Fruit fly (Drosophila melanogaster): ENCODE results near the gene Ca-alpha1T.

The Ca-alpha1T gene

dm6 chrX:6179428-6179827 lies 12.9 kb downstream of the Ca-alpha1T start (continued):
- TF ChIP-seq CG6854 (GFP tag; optimal IDR thresholded peaks at IDR 0.05): no peak
- no peak for TF ChIP-seq CG8319 (GFP tag; optimal IDR thresholded peaks at IDR 0.05)
- TF ChIP-seq Eip75B (GFP tag; optimal IDR thresholded peaks at IDR 0.05): no peak
- no peak for TF ChIP-seq CG1621 (tag; optimal IDR thresholded peaks at IDR 0.05)
- TF ChIP-seq OdsH (GFP tag; optimal IDR thresholded peaks at IDR 0.05): peak; percentile 9
- peak; percentile 45 for TF ChIP-seq Gug (GFP tag; IDR thresholded peaks at IDR 0.05)
- TF ChIP-seq Blimp-1 (GFP tag; optimal IDR thresholded peaks at IDR 0.05): no peak
- no peak for TF ChIP-seq net (GFP tag; optimal IDR thresholded peaks at IDR 0.05)
- no peak for TF ChIP-seq Smox (GFP tag; optimal IDR thresholded peaks at IDR 0.05)
- TF ChIP-seq topi (GFP tag; optimal IDR thresholded peaks at IDR 0.05): no peak
- TF ChIP-seq CG6792 (GFP tag; optimal IDR thresholded peaks at IDR 0.05): no peak

DNA sequence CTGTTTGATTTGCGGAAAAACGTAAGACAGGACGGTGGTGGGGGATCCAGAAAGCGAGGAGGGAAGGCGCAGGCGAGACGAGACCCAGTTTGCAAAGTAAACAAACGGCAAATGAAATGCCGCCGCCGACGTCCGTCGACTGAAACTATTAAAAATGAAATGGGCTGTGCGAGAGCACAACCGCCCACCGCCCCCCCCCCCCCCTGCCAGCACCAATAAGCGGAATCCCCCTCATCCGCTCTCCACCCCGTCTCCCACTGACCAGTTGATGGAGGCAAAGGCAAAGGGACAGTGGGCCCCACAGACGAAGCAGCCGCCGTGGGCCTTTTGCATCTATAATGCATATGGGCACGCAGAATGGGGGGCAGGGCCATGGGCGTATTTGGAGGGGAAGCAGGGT lies 25.5 kb downstream of the Ca-alpha1T start:
- TF ChIP-seq CG10669 (GFP tag; optimal IDR thresholded peaks at IDR 0.05): no peak
- no peak for TF ChIP-seq Sox14 (GFP tag; optimal IDR thresholded peaks at IDR 0.05)
- no peak for TF ChIP-seq CG10631 (GFP tag; optimal IDR thresholded peaks at IDR 0.05)
- no peak for TF ChIP-seq vri (GFP tag; optimal IDR thresholded peaks at IDR 0.05)
- TF ChIP-seq CG7368 (GFP tag; optimal IDR thresholded peaks at IDR 0.05): no peak
- no peak for TF ChIP-seq CG32006 (GFP tag; optimal IDR thresholded peaks at IDR 0.05)
- TF ChIP-seq CG8319 (GFP tag; optimal IDR thresholded peaks at IDR 0.05): no peak
- no peak for TF ChIP-seq Hr4 (GFP tag; optimal IDR thresholded peaks at IDR 0.05)
- TF ChIP-seq fkh (GFP tag; optimal IDR thresholded peaks at IDR 0.05): no peak
- no peak for TF ChIP-seq Gug (GFP tag; IDR thresholded peaks at IDR 0.05)
- no peak for TF ChIP-seq CG9139 (GFP tag; optimal IDR thresholded peaks at IDR 0.05)

dm6 chrX:6151919-6152318 lies 40.4 kb downstream of the Ca-alpha1T start:
- TF ChIP-seq topi (GFP tag; optimal IDR thresholded peaks at IDR 0.05) (no peak), Lpt (GFP tag; optimal IDR thresholded peaks at IDR 0.05) (no peak), Hr39 (GFP tag; optimal IDR thresholded peaks at IDR 0.05) (no peak), CG11762 (GFP tag; optimal IDR thresholded peaks at IDR 0.05; ENCODE audit: insufficient read depth) (no peak), Sox102F (GFP tag; optimal IDR thresholded peaks at IDR 0.05) (no peak), Eip75B (GFP tag; optimal IDR thresholded peaks at IDR 0.05) (no peak), ss (GFP tag; optimal IDR thresholded peaks at IDR 0.05) (no peak), CG8319 (GFP tag; optimal IDR thresholded peaks at IDR 0.05) (no peak), vri (GFP tag; optimal IDR thresholded peaks at IDR 0.05) (no peak), net (GFP tag; optimal IDR thresholded peaks at IDR 0.05) (no peak), CG10631 (GFP tag; optimal IDR thresholded peaks at IDR 0.05) (no peak), CG10669 (GFP tag; optimal IDR thresholded peaks at IDR 0.05) (no peak), lz (GFP tag; optimal IDR thresholded peaks at IDR 0.05) (no peak), CG3919 (GFP tag; optimal IDR thresholded peaks at IDR 0.05) (no peak), Eip93F (GFP tag; optimal IDR thresholded peaks at IDR 0.05) (no peak), Blimp-1 (GFP tag; optimal IDR thresholded peaks at IDR 0.05) (no peak)

DNA sequence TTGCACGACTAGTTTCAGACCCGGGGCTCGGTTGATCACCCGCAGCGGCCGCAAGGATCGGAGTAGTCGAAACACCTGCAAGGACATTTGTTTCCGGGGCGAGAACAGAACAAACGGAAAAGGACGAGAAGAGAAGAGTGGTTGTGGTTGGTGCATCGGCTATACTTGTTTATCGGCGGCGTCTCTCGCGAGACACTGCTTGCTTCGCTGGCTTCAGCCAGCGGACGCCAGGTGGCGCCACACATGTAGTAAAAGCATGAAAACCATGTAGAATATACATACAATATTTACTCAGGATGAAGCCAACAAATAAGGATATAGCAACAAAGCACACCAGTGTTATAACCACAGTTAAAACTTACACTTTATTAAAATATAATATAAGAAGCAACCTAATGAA lies 82.4 kb downstream of the Ca-alpha1T start:
- TF ChIP-seq CG3919 (GFP tag; optimal IDR thresholded peaks at IDR 0.05) (peak; percentile 18), cyc (GFP tag; optimal IDR thresholded peaks at IDR 0.05) (peak; percentile 24), esn (GFP tag; optimal IDR thresholded peaks at IDR 0.05) (no peak), Hr39 (GFP tag; optimal IDR thresholded peaks at IDR 0.05) (peak; percentile 23), CG31627 (GFP tag; optimal IDR thresholded peaks at IDR 0.05) (peak; percentile 8)

DNA sequence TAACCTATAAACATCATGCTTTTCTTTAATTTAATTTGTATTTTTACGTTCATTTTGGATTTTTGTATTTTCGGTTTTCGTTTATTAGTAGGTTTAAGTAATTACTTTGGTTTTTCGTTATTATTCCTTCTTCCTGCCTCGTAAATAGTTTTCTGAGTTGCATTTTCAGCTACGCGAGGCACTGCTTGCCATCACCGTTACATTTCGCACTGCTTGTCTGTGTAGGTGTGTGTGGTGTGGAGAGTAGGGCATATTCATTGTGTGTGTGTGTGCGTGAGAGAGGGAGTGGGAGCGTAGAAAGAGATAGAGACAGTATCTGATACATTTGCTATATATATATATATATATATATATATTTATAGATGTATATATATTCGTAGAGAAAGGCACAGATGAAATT lies 87.6 kb downstream of the Ca-alpha1T start:
- no peak for TF ChIP-seq Smox (GFP tag; optimal IDR thresholded peaks at IDR 0.05)
- TF ChIP-seq Hr4 (GFP tag; optimal IDR thresholded peaks at IDR 0.05): no peak
- TF ChIP-seq CG7368 (GFP tag; optimal IDR thresholded peaks at IDR 0.05): no peak
- no peak for TF ChIP-seq CG32006 (GFP tag; optimal IDR thresholded peaks at IDR 0.05)
- TF ChIP-seq Hr38 (GFP tag; optimal IDR thresholded peaks at IDR 0.05): no peak
- no peak for TF ChIP-seq cyc (GFP tag; optimal IDR thresholded peaks at IDR 0.05)
- no peak for TF ChIP-seq CG8632 (GFP tag; optimal IDR thresholded peaks at IDR 0.05)
- no peak for TF ChIP-seq Ets21C (GFP tag; optimal IDR thresholded peaks at IDR 0.05)
- TF ChIP-seq Eip93F (GFP tag; optimal IDR thresholded peaks at IDR 0.05): no peak
- TF ChIP-seq CG9139 (GFP tag; optimal IDR thresholded peaks at IDR 0.05): no peak
- no peak for TF ChIP-seq CG6854 (GFP tag; optimal IDR thresholded peaks at IDR 0.05)
- no peak for TF ChIP-seq CG6808 (GFP tag; optimal IDR thresholded peaks at IDR 0.05)
- no peak for TF ChIP-seq CG11902 (GFP tag; optimal IDR thresholded peaks at IDR 0.05)
- TF ChIP-seq CG15336 (GFP tag; IDR thresholded peaks at IDR 0.05): no peak
